Worm (Caenorhabditis elegans) whole organism, young adult: ENCODE results near the gene srbc-20.

Experiments used
- F57C9.4 ChIP-seq: sonication (generic microtip); optimal IDR thresholded peaks from 2 replicates; lab custom pipeline; 2017; ENCODE audit warnings: mild to moderate bottlenecking, missing genetic modification characterization, missing compliant biosample characterization
- ama-1 ChIP-seq, 3 experiments: fragments of 150-350 bp in 1 of 3; sonication (generic microtip) in 2 of 3; optimal IDR thresholded peaks; 2 replicates each; lab custom pipeline; 2014 to 2018; ENCODE audit warnings: missing biosample characterization in 2 of 3, missing genetic modification characterization in 2 of 3, missing genetic modification reagents in 2 of 3
- lin-40 ChIP-seq: sonication (generic microtip); optimal IDR thresholded peaks from 2 replicates; lab custom pipeline; 2016; ENCODE audit warnings: missing genetic modification characterization, mild to moderate bottlenecking, missing compliant biosample characterization, missing genotype, missing genetic modification reagents
- tbp1 ChIP-seq: fragments of 200-800 bp; sonication (Bioruptor generic); optimal IDR thresholded peaks from 2 replicates; lab custom pipeline; 2018; ENCODE audit warnings: mild to moderate bottlenecking, missing genetic modification characterization, missing compliant biosample characterization
- unc-62 ChIP-seq: fragments of 150-350 bp; optimal IDR thresholded peaks from 2 replicates; lab custom pipeline; 2014; ENCODE audit warnings: missing biosample characterization, missing genetic modification reagents, missing genetic modification characterization

ce11 chrV:2110368-2110767 is 36.5 kb upstream of the srbc-20 start, which contains the start of gene F22F7.3:
- TF ChIP-seq F57C9.4: no peak
- TF ChIP-seq lin-40 (tag; lab: Kevin White, UChicago): no peak
- TF ChIP-seq unc-62 (GFP tag; lab: Kevin White, UChicago): no peak
- TF ChIP-seq ama-1 (optimal IDR thresholded peaks at IDR 0.05; lab: Kevin White, UChicago): no peak
- TF ChIP-seq ama-1 (GFP tag; optimal IDR thresholded peaks at IDR 0.05; lab: Kevin White, UChicago): no peak
- TF ChIP-seq tbp1 (GFP tag; lab: Kevin White, UChicago): no peak
